Fruit fly (Drosophila melanogaster): Measurements from ENCODE around the gene Tm1.

DNA sequence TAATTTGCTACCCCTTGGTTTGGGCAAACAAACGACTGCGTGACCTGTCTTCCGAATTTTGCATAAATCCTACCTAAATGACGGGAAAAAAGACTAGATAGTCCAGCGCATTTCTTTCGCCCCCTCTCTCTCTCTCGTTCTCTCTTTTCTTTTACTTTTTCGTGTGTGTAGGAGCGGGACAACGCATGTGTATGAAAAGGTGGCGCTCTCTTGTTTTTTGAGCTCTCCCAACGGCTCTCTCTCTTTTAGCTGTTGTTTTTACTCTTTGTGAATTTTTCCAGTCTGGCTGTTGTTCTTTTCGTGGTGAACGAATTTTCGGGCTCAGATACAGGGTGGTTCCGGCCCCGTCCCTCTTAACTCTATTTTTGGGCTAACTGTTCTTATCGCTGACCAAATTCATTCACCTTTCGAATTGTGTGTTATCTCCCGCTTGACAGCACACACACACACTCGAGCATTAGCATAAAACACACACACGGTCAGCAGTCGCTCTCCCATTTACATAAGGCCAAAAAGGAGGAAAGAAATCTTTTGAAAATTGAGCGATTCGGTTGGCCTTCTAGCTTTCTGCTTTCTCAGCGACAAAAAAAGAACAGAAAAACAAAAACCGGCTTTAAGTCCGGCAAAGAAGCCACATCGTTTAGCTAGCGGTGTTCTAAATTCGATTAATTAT lies 13.7 kb downstream of the Tm1 start:
- TF ChIP-seq usp (GFP tag; optimal IDR thresholded peaks at IDR 0.05), result no peak
- no peak for TF ChIP-seq Mio (GFP tag; optimal IDR thresholded peaks at IDR 0.05)
- TF ChIP-seq Sp1 (GFP tag; optimal IDR thresholded peaks at IDR 0.05), result peak; percentile 34
- no peak for TF ChIP-seq Hnf4 (GFP tag; optimal IDR thresholded peaks at IDR 0.05)
- no peak for TF ChIP-seq HLH106 (tag; optimal IDR thresholded peaks at IDR 0.05)
- peak; percentile 8 for TF ChIP-seq rgr (GFP tag; optimal IDR thresholded peaks at IDR 0.05)
- TF ChIP-seq br (GFP tag; optimal IDR thresholded peaks at IDR 0.05), result no peak
- no peak for TF ChIP-seq Dfd (GFP tag; optimal IDR thresholded peaks at IDR 0.05)
- peak; percentile 86 to 92 for TF ChIP-seq dl (GFP tag; optimal IDR thresholded peaks at IDR 0.05; ENCODE audit: insufficient read depth in 1 of 2, partially characterized antibody in 2 of 2)
- TF ChIP-seq Rel (GFP tag; optimal IDR thresholded peaks at IDR 0.05), result no peak
- no peak for TF ChIP-seq Rel (tag; optimal IDR thresholded peaks at IDR 0.05)

Data from whole organism, wandering third instar larva.